Fruit fly (Drosophila melanogaster) whole organism, embryonic: ENCODE measurements around the gene Ugt49B2.
A peak's percentile ranks its signal among the peaks of the same experiment; 100 is the strongest.

Source experiments
- ATbp ChIP-seq: fragments of 200-800 bp; sonication (Bioruptor generic); optimal IDR thresholded peaks from 2 replicates; lab custom pipeline; 2017; ENCODE audit warnings: missing biosample characterization, mild to moderate bottlenecking, missing genetic modification characterization, missing genetic modification reagents
- Asciz ChIP-seq: fragments of 200-800 bp; sonication (Bioruptor generic); optimal IDR thresholded peaks from 2 replicates; lab custom pipeline; 2017; ENCODE audit warnings: missing biosample characterization, mild to moderate bottlenecking, missing genetic modification characterization, missing genetic modification reagents
- Atf-2 ChIP-seq: fragments of 200-800 bp; sonication (Bioruptor generic); optimal IDR thresholded peaks from 2 replicates; lab custom pipeline; 2016; ENCODE audit warnings: missing biosample characterization, missing genetic modification characterization
- CG11504 ChIP-seq: fragments of 200-800 bp; sonication (Bioruptor generic); optimal IDR thresholded peaks from 3 replicates; lab custom pipeline; 2019; ENCODE audit warnings: missing biosample characterization, mild to moderate bottlenecking, missing genetic modification characterization, moderate library complexity
- CG13775 ChIP-seq: fragments of 200-800 bp; sonication (Bioruptor generic); optimal IDR thresholded peaks from 3 replicates; lab custom pipeline; 2017; ENCODE audit warnings: missing biosample characterization, mild to moderate bottlenecking, missing genetic modification characterization
- CG1529 ChIP-seq: fragments of 200-800 bp; sonication (Bioruptor generic); optimal IDR thresholded peaks from 3 replicates; lab custom pipeline; 2018; ENCODE audit warnings: missing biosample characterization, missing genetic modification characterization
- CG16863 ChIP-seq: fragments of 200-800 bp; sonication (Bioruptor generic); optimal IDR thresholded peaks from 3 replicates; lab custom pipeline; 2016; ENCODE audit warnings: missing biosample characterization, missing genetic modification characterization
- CG17802 ChIP-seq: fragments of 200-800 bp; sonication (Bioruptor generic); optimal IDR thresholded peaks from 2 replicates; lab custom pipeline; 2018; ENCODE audit warnings: missing biosample characterization, mild to moderate bottlenecking, missing genetic modification characterization, moderate library complexity
- CG17912 ChIP-seq: fragments of 200-800 bp; sonication (Bioruptor generic); optimal IDR thresholded peaks from 2 replicates; lab custom pipeline; 2018; ENCODE audit warnings: missing biosample characterization, mild to moderate bottlenecking, missing genetic modification characterization
- CG18262 ChIP-seq: fragments of 200-800 bp; optimal IDR thresholded peaks from 3 replicates; lab custom pipeline; 2019; ENCODE audit warnings: missing biosample characterization, mild to moderate bottlenecking, missing genetic modification characterization, moderate library complexity
- CG2712 ChIP-seq: fragments of 200-800 bp; optimal IDR thresholded peaks from 3 replicates; lab custom pipeline; 2019; ENCODE audit warnings: missing biosample characterization, mild to moderate bottlenecking, missing genetic modification characterization, moderate library complexity
- CG4424 ChIP-seq: fragments of 200-800 bp; sonication (Bioruptor generic); optimal IDR thresholded peaks from 3 replicates; lab custom pipeline; 2016; ENCODE audit warnings: missing biosample characterization, missing genetic modification characterization
- CG6813 ChIP-seq: fragments of 200-800 bp; sonication (Bioruptor generic); optimal IDR thresholded peaks from 2 replicates; lab custom pipeline; 2017; ENCODE audit warnings: missing biosample characterization, missing genetic modification characterization, mild to moderate bottlenecking, moderate library complexity, missing genetic modification reagents
- CG7839 ChIP-seq: fragments of 200-800 bp; sonication (Bioruptor generic); optimal IDR thresholded peaks from 3 replicates; lab custom pipeline; 2018; ENCODE audit warnings: missing biosample characterization, mild to moderate bottlenecking, missing genetic modification characterization, moderate library complexity
- CG8388 ChIP-seq: fragments of 200-800 bp; sonication (Bioruptor generic); optimal IDR thresholded peaks from 2 replicates; lab custom pipeline; 2019; ENCODE audit warnings: missing biosample characterization, mild to moderate bottlenecking, missing genetic modification characterization, moderate library complexity
- CG8924 ChIP-seq: fragments of 200-800 bp; optimal IDR thresholded peaks from 3 replicates; lab custom pipeline; 2019; ENCODE audit warnings: missing biosample characterization, mild to moderate bottlenecking, missing genetic modification characterization, moderate library complexity
- CG9437 ChIP-seq: fragments of 200-800 bp; sonication (Bioruptor generic); optimal IDR thresholded peaks from 2 replicates; lab custom pipeline; 2018; ENCODE audit warnings: missing biosample characterization, mild to moderate bottlenecking, missing genetic modification characterization
- CoRest ChIP-seq: fragments of 200-800 bp; sonication (Bioruptor generic); optimal IDR thresholded peaks from 3 replicates; lab custom pipeline; 2018; ENCODE audit warnings: missing biosample characterization, mild to moderate bottlenecking, missing genetic modification characterization, moderate library complexity
- D19A ChIP-seq: fragments of 200-800 bp; optimal IDR thresholded peaks from 3 replicates; lab custom pipeline; 2019; ENCODE audit warnings: missing biosample characterization, mild to moderate bottlenecking, missing genetic modification characterization, moderate library complexity
- ERR ChIP-seq: fragments of 200-800 bp; sonication (Bioruptor generic); optimal IDR thresholded peaks from 2 replicates; lab custom pipeline; 2016; ENCODE audit warnings: missing biosample characterization, missing genetic modification characterization
- Ets65A ChIP-seq: fragments of 200-800 bp; sonication (Bioruptor generic); peaks from one replicate; lab custom pipeline; 2016; ENCODE audit warnings: missing biosample characterization, missing genetic modification characterization
- Gug ChIP-seq: fragments of 200-800 bp; sonication (Bioruptor generic); IDR thresholded peaks from 4 replicates; pipeline ENCODE4 v1.3.6; 2022; ENCODE audit warnings: missing biosample characterization, missing genetic modification characterization
- HmgZ ChIP-seq: fragments of 200-800 bp; sonication (Bioruptor generic); optimal IDR thresholded peaks from 2 replicates; lab custom pipeline; 2018; ENCODE audit warnings: missing biosample characterization, mild to moderate bottlenecking, missing genetic modification characterization
- Hr51 ChIP-seq, 2 experiments: fragments of 200-800 bp; sonication (Bioruptor generic); optimal IDR thresholded peaks; 2 replicates in 1 of 2; 3 replicates in 1 of 2; lab custom pipeline; 2016 to 2018; ENCODE audit warnings: missing biosample characterization in 2 of 2, missing genetic modification characterization in 2 of 2, mild to moderate bottlenecking in 1 of 2, moderate library complexity in 1 of 2
- MBD-R2 ChIP-seq: fragments of 200-800 bp; sonication (Bioruptor generic); IDR thresholded peaks from 2 replicates; pipeline ENCODE4 v1.3.6; 2022; ENCODE audit warnings: missing biosample characterization, missing genetic modification characterization
- Meics ChIP-seq: fragments of 200-800 bp; sonication (Bioruptor generic); optimal IDR thresholded peaks from 2 replicates; lab custom pipeline; 2017; ENCODE audit warnings: missing biosample characterization, mild to moderate bottlenecking, missing genetic modification characterization
- PHDP ChIP-seq: fragments of 200-800 bp; sonication (Bioruptor generic); optimal IDR thresholded peaks from 3 replicates; lab custom pipeline; 2018; ENCODE audit warnings: missing biosample characterization, mild to moderate bottlenecking, missing genetic modification characterization, moderate library complexity
- Ptx1 ChIP-seq: fragments of 200-800 bp; sonication (Bioruptor generic); IDR thresholded peaks from 2 replicates; pipeline ENCODE4 v1.3.6; 2022; ENCODE audit warnings: missing biosample characterization, missing genetic modification characterization
- Sox100B ChIP-seq: fragments of 200-800 bp; sonication (Bioruptor generic); optimal IDR thresholded peaks from 3 replicates; lab custom pipeline; 2018; ENCODE audit warnings: missing biosample characterization, mild to moderate bottlenecking, missing genetic modification characterization
- Sox102F ChIP-seq: fragments of 200-800 bp; sonication (Bioruptor generic); optimal IDR thresholded peaks from 2 replicates; lab custom pipeline; 2018; ENCODE audit warnings: missing biosample characterization, mild to moderate bottlenecking, missing genetic modification characterization, moderate library complexity
- bcd ChIP-seq: fragments of 200-800 bp; sonication (Bioruptor generic); optimal IDR thresholded peaks from 2 replicates; lab custom pipeline; 2017; ENCODE audit warnings: missing biosample characterization, mild to moderate bottlenecking, missing genetic modification characterization
- bsh ChIP-seq, 2 experiments: fragments of 200-800 bp; sonication (Bioruptor generic); optimal IDR thresholded peaks; 2 replicates each; lab custom pipeline; 2017 to 2018; ENCODE audit warnings: mild to moderate bottlenecking in 2 of 2, missing biosample characterization in 2 of 2, missing genetic modification characterization in 2 of 2, moderate library complexity in 1 of 2
- chm ChIP-seq: fragments of 200-800 bp; sonication (Bioruptor generic); IDR thresholded peaks from 2 replicates; pipeline ENCODE4 v1.3.6; 2022; ENCODE audit warnings: missing biosample characterization, missing genetic modification characterization
- chn ChIP-seq: fragments of 200-800 bp; sonication (Bioruptor generic); optimal IDR thresholded peaks from 2 replicates; lab custom pipeline; 2016; ENCODE audit warnings: missing biosample characterization, missing genetic modification characterization
- dmrt11E ChIP-seq: fragments of 200-800 bp; sonication (Bioruptor generic); optimal IDR thresholded peaks from 3 replicates; lab custom pipeline; 2018; ENCODE audit warnings: missing biosample characterization, mild to moderate bottlenecking, missing genetic modification characterization, moderate library complexity
- dmrt99B ChIP-seq: fragments of 200-800 bp; sonication (Bioruptor generic); optimal IDR thresholded peaks from 2 replicates; lab custom pipeline; 2018; ENCODE audit warnings: missing biosample characterization, mild to moderate bottlenecking, missing genetic modification characterization, moderate library complexity
- fd96Cb ChIP-seq: fragments of 200-800 bp; sonication (Bioruptor generic); optimal IDR thresholded peaks from 2 replicates; lab custom pipeline; 2018; ENCODE audit warnings: missing biosample characterization, mild to moderate bottlenecking, missing genetic modification characterization, moderate library complexity
- gem ChIP-seq: fragments of 200-800 bp; sonication (Bioruptor generic); optimal IDR thresholded peaks from 2 replicates; lab custom pipeline; 2019; ENCODE audit warnings: missing biosample characterization, mild to moderate bottlenecking, missing genetic modification characterization, moderate library complexity
- grau ChIP-seq: fragments of 200-800 bp; optimal IDR thresholded peaks from 3 replicates; lab custom pipeline; 2019; ENCODE audit warnings: missing biosample characterization, mild to moderate bottlenecking, missing genetic modification characterization, moderate library complexity
- ind ChIP-seq: fragments of 200-800 bp; sonication (Bioruptor generic); optimal IDR thresholded peaks from 3 replicates; lab custom pipeline; 2016; ENCODE audit warnings: missing biosample characterization, missing genetic modification characterization
- lbe ChIP-seq: fragments of 200-800 bp; sonication (Bioruptor generic); optimal IDR thresholded peaks from 2 replicates; lab custom pipeline; 2016; ENCODE audit warnings: missing biosample characterization, mild to moderate bottlenecking, missing genetic modification characterization
- onecut ChIP-seq: fragments of 200-800 bp; sonication (Bioruptor generic); IDR thresholded peaks from 2 replicates; pipeline ENCODE4 v1.3.6; 2022; ENCODE audit warnings: missing biosample characterization, missing genetic modification characterization
- phol ChIP-seq: fragments of 200-800 bp; sonication (Bioruptor generic); optimal IDR thresholded peaks from 3 replicates; lab custom pipeline; 2018; ENCODE audit warnings: missing biosample characterization, mild to moderate bottlenecking, missing genetic modification characterization, moderate library complexity
- prd ChIP-seq, 3 experiments: fragments of >200 bp in 2 of 3; fragments of 200-800 bp in 1 of 3; sonication (Bioruptor generic) in 1 of 3; optimal IDR thresholded peaks in 2 of 3; IDR thresholded peaks in 1 of 3; 2 replicates in 2 of 3; 3 replicates in 1 of 3; pipeline versions ENCODE4 v1.3.6 to Lab custom; 2017 to 2022; ENCODE audit warnings: missing biosample characterization in 1 of 3, missing genetic modification characterization in 1 of 3
- ssp ChIP-seq: fragments of 200-800 bp; sonication (Bioruptor generic); IDR thresholded peaks from 2 replicates; pipeline ENCODE4 v1.3.6; 2022; ENCODE audit warnings: missing biosample characterization, missing genetic modification characterization
- tio ChIP-seq: fragments of 200-800 bp; sonication (Bioruptor generic); optimal IDR thresholded peaks from 2 replicates; lab custom pipeline; 2017; ENCODE audit warnings: missing biosample characterization, missing genetic modification characterization, inconsistent platforms
- tll ChIP-seq, 2 experiments: fragments of 200-800 bp in 1 of 2; fragments of >200 bp in 1 of 2; sonication (Bioruptor generic) in 1 of 2; optimal IDR thresholded peaks; 2 replicates each; lab custom pipeline; 2017 to 2019; ENCODE audit warnings: missing biosample characterization in 2 of 2, missing genetic modification characterization in 2 of 2, mild to moderate bottlenecking in 1 of 2, moderate library complexity in 1 of 2
- zf30C ChIP-seq: fragments of 200-800 bp; sonication (Bioruptor generic); optimal IDR thresholded peaks from 3 replicates; lab custom pipeline; 2018; ENCODE audit warnings: missing biosample characterization, mild to moderate bottlenecking, missing genetic modification characterization
- zfh1 ChIP-seq: fragments of 200-800 bp; sonication (Bioruptor generic); IDR thresholded peaks from 3 replicates; pipeline ENCODE4 v1.3.6; 2022; ENCODE audit warnings: missing biosample characterization, missing genetic modification characterization

Gene Ugt49B2

dm6 chr3R:21347815-21348186 is 51.7 kb downstream of the Ugt49B2 start (continued):
- TF ChIP-seq CG18262 (tag; lab: Kevin White, UChicago) = peak; percentile 72
- TF ChIP-seq CG7839 (tag; lab: Kevin White, UChicago) = peak; percentile 35
- peak; percentile 5 for TF ChIP-seq chn (GFP tag; lab: Kevin White, UChicago)
- peak; percentile 28 for TF ChIP-seq CG6813 (GFP tag; lab: Kevin White, UChicago)
- TF ChIP-seq chm (GFP tag; lab: Robert Waterston, UW) = peak; percentile 52; the same call in 1 of the 2 replicates
- TF ChIP-seq Sox102F (GFP tag; lab: Kevin White, UChicago) = peak; percentile 38
- TF ChIP-seq CG11504 (tag; lab: Kevin White, UChicago) = peak; percentile 59
- no peak for TF ChIP-seq HmgZ (tag; lab: Kevin White, UChicago)
- TF ChIP-seq Asciz (GFP tag; lab: Kevin White, UChicago) = no peak
- TF ChIP-seq zf30C = peak; percentile 32
- TF ChIP-seq gem (tag; lab: Kevin White, UChicago) = peak; percentile 50
- peak; percentile 27; the same call in 1 of the 3 replicates for TF ChIP-seq zfh1 (GFP tag; lab: Robert Waterston, UW)
- TF ChIP-seq CG9437 (GFP tag; lab: Kevin White, UChicago) = peak; percentile 53
- TF ChIP-seq bcd (GFP tag; lab: Kevin White, UChicago) = peak; percentile 19
- TF ChIP-seq bsh (GFP tag; optimal IDR thresholded peaks at IDR 0.05; lab: Kevin White, UChicago) = peak in 1 of 2 experiments; percentile 37
- TF ChIP-seq ERR (GFP tag; lab: Kevin White, UChicago) = no peak
- TF ChIP-seq Ptx1 = 0 out of 2 replicates have a peak, but pooled peaks have one; percentile 25
- 0 out of 4 replicates have a peak, but pooled peaks have one; percentile 8 for TF ChIP-seq Gug (GFP tag; lab: Robert Waterston, UW)
- no peak for TF ChIP-seq CG17802 (tag; lab: Kevin White, UChicago)
- TF ChIP-seq grau = peak; percentile 34
- TF ChIP-seq PHDP (tag; lab: Kevin White, UChicago) = peak; percentile 21
- peak; percentile 45 for TF ChIP-seq CG4424 (GFP tag; lab: Kevin White, UChicago)
- peak; percentile 25 for TF ChIP-seq fd96Cb (tag; lab: Kevin White, UChicago)
- peak; percentile 3 for TF ChIP-seq onecut
- TF ChIP-seq ssp (GFP tag; lab: Robert Waterston, UW) = no peak
- no peak for TF ChIP-seq tll (GFP tag; optimal IDR thresholded peaks at IDR 0.05; lab: Kevin White, UChicago)
- peak; percentile 78 for TF ChIP-seq Ets65A (GFP tag; lab: Kevin White, UChicago)
- peak; percentile 39 for TF ChIP-seq CoRest (tag; lab: Kevin White, UChicago)
- TF ChIP-seq Atf-2 (GFP tag; lab: Kevin White, UChicago) = no peak
- peak; percentile 40 for TF ChIP-seq CG1529 (GFP tag; lab: Kevin White, UChicago)
- peak; percentile 8 for TF ChIP-seq CG16863 (GFP tag; lab: Kevin White, UChicago)
- peak; percentile 0 for TF ChIP-seq CG8924
- peak in 1 of 2 experiments; percentile 27 for TF ChIP-seq Hr51 (GFP tag; optimal IDR thresholded peaks at IDR 0.05; lab: Kevin White, UChicago)
- no peak for TF ChIP-seq CG13775 (GFP tag; lab: Kevin White, UChicago)
- peak; percentile 52 for TF ChIP-seq Sox100B (GFP tag; lab: Kevin White, UChicago)
- no peak for TF ChIP-seq CG17912 (GFP tag; lab: Kevin White, UChicago)
- no peak for TF ChIP-seq prd (optimal IDR thresholded peaks at IDR 0.05; lab: Kevin White, UChicago)
- peak; percentile 32; the same call in 1 of the 3 replicates for TF ChIP-seq prd (GFP tag; IDR thresholded peaks at IDR 0.05; lab: Robert Waterston, UW)
- TF ChIP-seq ind = peak; percentile 16
- peak; percentile 39 for TF ChIP-seq dmrt11E (tag; lab: Kevin White, UChicago)
- TF ChIP-seq ATbp (GFP tag; lab: Kevin White, UChicago) = peak; percentile 47
- TF ChIP-seq MBD-R2 (GFP tag; lab: Robert Waterston, UW) = no peak
- peak; percentile 35 for TF ChIP-seq D19A (tag; lab: Kevin White, UChicago)
- TF ChIP-seq phol = peak; percentile 50
- no peak for TF ChIP-seq lbe (GFP tag; lab: Kevin White, UChicago)
- TF ChIP-seq Meics = peak; percentile 21
- peak; percentile 36 for TF ChIP-seq CG8388
- peak; percentile 52 for TF ChIP-seq CG2712 (tag; lab: Kevin White, UChicago)
- peak; percentile 35 for TF ChIP-seq tio (GFP tag; lab: Kevin White, UChicago)
- TF ChIP-seq dmrt99B (tag; lab: Kevin White, UChicago) = peak; percentile 41
